Fruit fly (Drosophila melanogaster): ENCODE results near the gene Rhau.

Gene Rhau

DNA sequence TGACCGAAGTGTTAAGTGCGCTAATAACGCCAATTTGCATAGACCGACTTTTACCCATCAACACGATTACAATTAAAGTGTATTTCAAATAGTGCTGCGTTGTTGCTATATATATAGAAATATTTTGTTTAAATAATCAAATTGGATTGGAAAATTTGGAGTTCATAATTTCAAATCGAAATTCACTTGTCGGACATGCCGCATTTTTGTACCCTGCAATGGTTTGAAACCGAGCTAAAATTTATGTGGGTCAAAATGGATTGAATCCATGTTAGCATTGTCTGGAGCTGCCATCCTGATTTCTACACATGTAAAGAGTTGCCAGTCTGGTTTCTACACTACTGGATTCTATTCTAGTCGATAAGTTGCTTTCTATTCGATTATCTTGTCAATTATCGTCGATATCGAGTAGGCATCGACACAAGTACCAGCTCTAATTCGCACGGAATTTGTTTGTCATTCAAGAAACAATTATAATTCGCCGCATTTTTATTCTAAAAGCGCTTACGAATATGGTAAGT is 29.5 kb upstream of the Rhau start, which contains the start of gene Pomp (continued):
- no peak for TF ChIP-seq NK7.1 (GFP tag; optimal IDR thresholded peaks at IDR 0.05)
- peak; percentile 89 for TF ChIP-seq CG11247 (GFP tag; IDR thresholded peaks at IDR 0.05)
- TF ChIP-seq B-H2 (GFP tag; optimal IDR thresholded peaks at IDR 0.05) = peak; percentile 49
- TF ChIP-seq CG12659 (GFP tag; optimal IDR thresholded peaks at IDR 0.05) = peak; percentile 86
- TF ChIP-seq bigmax (GFP tag; optimal IDR thresholded peaks at IDR 0.05) = peak; percentile 45
- peak; percentile 85 for TF ChIP-seq HLH3B (GFP tag; IDR thresholded peaks at IDR 0.05)
- peak; percentile 69 for TF ChIP-seq CG11696 (GFP tag; IDR thresholded peaks at IDR 0.05)
- peak; percentile 72 for TF ChIP-seq CG16779 (GFP tag; IDR thresholded peaks at IDR 0.05)
- TF ChIP-seq cas (GFP tag; IDR thresholded peaks at IDR 0.05) = 0 out of 2 replicates have a peak, but pooled peaks have one; percentile 52
- peak; percentile 73 for TF ChIP-seq Sox100B (GFP tag; optimal IDR thresholded peaks at IDR 0.05)
- TF ChIP-seq toy (GFP tag; IDR thresholded peaks at IDR 0.05) = peak; percentile 57; the same call in 1 of the 2 replicates
- TF ChIP-seq CG10565 (GFP tag; optimal IDR thresholded peaks at IDR 0.05) = peak; percentile 56
- TF ChIP-seq pan (optimal IDR thresholded peaks at IDR 0.05) = peak in 1 of 2 experiments; percentile 5
- TF ChIP-seq pan (GFP tag; optimal IDR thresholded peaks at IDR 0.05 in 1 of 2, IDR thresholded peaks at IDR 0.05 in 1 of 2) = peak in 1 of 2 experiments; percentile 91
- TF ChIP-seq ro (GFP tag; IDR thresholded peaks at IDR 0.05) = peak; percentile 66
- TF ChIP-seq p53 (GFP tag; optimal IDR thresholded peaks at IDR 0.05) = peak; percentile 62
- peak; percentile 35; the same call in 1 of the 2 replicates for TF ChIP-seq crol (GFP tag; IDR thresholded peaks at IDR 0.05)
- peak; percentile 78 for TF ChIP-seq CTCF (GFP tag; optimal IDR thresholded peaks at IDR 0.05)
- TF ChIP-seq CG6683 (GFP tag; optimal IDR thresholded peaks at IDR 0.05) = peak; percentile 71
- peak; percentile 87 for TF ChIP-seq lilli (GFP tag; optimal IDR thresholded peaks at IDR 0.05)
- peak; percentile 81 for TF ChIP-seq CG11093 (GFP tag; IDR thresholded peaks at IDR 0.05)
- TF ChIP-seq Myb (GFP tag; optimal IDR thresholded peaks at IDR 0.05) = peak; percentile 42
- TF ChIP-seq Ets65A (GFP tag) = peak; percentile 95
- no peak for TF ChIP-seq CG12236 (GFP tag; optimal IDR thresholded peaks at IDR 0.05)
- peak in 1 of 3 experiments; percentile 70 for TF ChIP-seq lola (GFP tag; optimal IDR thresholded peaks at IDR 0.05)
- peak; percentile 63 for TF ChIP-seq Antp (GFP tag; optimal IDR thresholded peaks at IDR 0.05)
- peak; percentile 70; the same call in 1 of the 2 replicates for TF ChIP-seq dimm (GFP tag; IDR thresholded peaks at IDR 0.05)
- no peak for TF ChIP-seq CG3838 (GFP tag; optimal IDR thresholded peaks at IDR 0.05)
- peak; percentile 22 for TF ChIP-seq CG9797 (GFP tag; optimal IDR thresholded peaks at IDR 0.05)
- TF ChIP-seq Gsc (GFP tag; IDR thresholded peaks at IDR 0.05) = peak; percentile 69
- peak; percentile 0 for TF ChIP-seq CG8089 (GFP tag; optimal IDR thresholded peaks at IDR 0.05)
- TF ChIP-seq CG4360 (GFP tag; IDR thresholded peaks at IDR 0.05) = peak; percentile 67
- no peak for TF ChIP-seq CG12299 (tag; optimal IDR thresholded peaks at IDR 0.05)
- TF ChIP-seq BEAF-32 (GFP tag; optimal IDR thresholded peaks at IDR 0.05) = peak; percentile 60
- TF ChIP-seq Elba2 (GFP tag; optimal IDR thresholded peaks at IDR 0.05) = no peak
- peak; percentile 92 for TF ChIP-seq CG32532 (GFP tag; IDR thresholded peaks at IDR 0.05)
- peak; percentile 57 for TF ChIP-seq CG7786 (GFP tag; optimal IDR thresholded peaks at IDR 0.05)
- peak; percentile 30 for TF ChIP-seq grn (GFP tag; optimal IDR thresholded peaks at IDR 0.05)
- TF ChIP-seq CG2116 (GFP tag; optimal IDR thresholded peaks at IDR 0.05) = peak; percentile 79
- TF ChIP-seq CG17829 (tag; optimal IDR thresholded peaks at IDR 0.05) = peak; percentile 92
- TF ChIP-seq cato (GFP tag; optimal IDR thresholded peaks at IDR 0.05; ENCODE audit: borderline replicate concordance) = peak; percentile 8
- 0 out of 2 replicates have a peak, but pooled peaks have one; percentile 41 for TF ChIP-seq CkIIα-i1 (GFP tag; IDR thresholded peaks at IDR 0.05)
- no peak for TF ChIP-seq CG12744 (GFP tag; optimal IDR thresholded peaks at IDR 0.05)
- TF ChIP-seq Dad (GFP tag; optimal IDR thresholded peaks at IDR 0.05) = peak; percentile 25
- peak; percentile 23 for TF ChIP-seq Hand (GFP tag; optimal IDR thresholded peaks at IDR 0.05)
- peak; percentile 15; the same call in 1 of the 2 replicates for TF ChIP-seq CG2129 (GFP tag; IDR thresholded peaks at IDR 0.05; ENCODE audit: partially characterized antibody)
- TF ChIP-seq Drgx (GFP tag; IDR thresholded peaks at IDR 0.05) = peak; percentile 82
- TF ChIP-seq CG4404 (GFP tag; IDR thresholded peaks at IDR 0.05) = peak; percentile 78

Measured in whole organism, embryonic.